Worm (Caenorhabditis elegans): ENCODE results near the gene cec-3.

cec-3 gene

ce11 chrII:7827883-7828282 is 29.5 kb downstream of the cec-3 start:
- TF ChIP-seq mls-2 (tag; optimal IDR thresholded peaks at IDR 0.05) (no peak), cnd-1 (tag; optimal IDR thresholded peaks at IDR 0.05) (no peak), zip-8 (tag; optimal IDR thresholded peaks at IDR 0.05) (peak; percentile 87)

- TF ChIP-seq elt-1 (tag; optimal IDR thresholded peaks at IDR 0.05; ENCODE audit: borderline replicate concordance, insufficient read depth) (no peak), bed-3 (GFP tag; optimal IDR thresholded peaks at IDR 0.05) (no peak), unc-62 (GFP tag; optimal IDR thresholded peaks at IDR 0.05) (no peak), mep-1 (tag; optimal IDR thresholded peaks at IDR 0.05) (no peak), tbx-8 (GFP tag; optimal IDR thresholded peaks at IDR 0.05) (no peak), lin-13 (tag; optimal IDR thresholded peaks at IDR 0.05) (no peak), lsy-2 (tag; optimal IDR thresholded peaks at IDR 0.05) (no peak), ceh-39 (tag; optimal IDR thresholded peaks at IDR 0.05) (no peak), ceh-43 (GFP tag; optimal IDR thresholded peaks at IDR 0.05) (no peak), mab-5 (tag; optimal IDR thresholded peaks at IDR 0.05) (no peak), nhr-237 (tag; optimal IDR thresholded peaks at IDR 0.05) (no peak), unc-39 (tag; optimal IDR thresholded peaks at IDR 0.05) (no peak), cnd-1 (tag; optimal IDR thresholded peaks at IDR 0.05) (no peak), nhr-76 (tag; optimal IDR thresholded peaks at IDR 0.05) (no peak), sptf-1 (tag; optimal IDR thresholded peaks at IDR 0.05) (no peak)
These were observed 32.3 kb downstream of the cec-3 start, which contains the start of gene srw-62 for ce11 chrII:7825107-7825506. Gene srw-62, plus strand, starts transcription at chrII:7825407.

- TF ChIP-seq snpc-4 (tag; optimal IDR thresholded peaks at IDR 0.05) (no peak), pha-4 (tag; optimal IDR thresholded peaks at IDR 0.05) (no peak), nhr-76 (tag; optimal IDR thresholded peaks at IDR 0.05) (no peak), lin-32 (GFP tag; optimal IDR thresholded peaks at IDR 0.05) (no peak), mab-5 (tag; optimal IDR thresholded peaks at IDR 0.05) (no peak), nhr-28 (tag; optimal IDR thresholded peaks at IDR 0.05) (no peak), elt-3 (tag; optimal IDR thresholded peaks at IDR 0.05) (no peak), sptf-1 (tag; optimal IDR thresholded peaks at IDR 0.05) (no peak), tbx-8 (GFP tag; optimal IDR thresholded peaks at IDR 0.05) (no peak), ceh-39 (tag; optimal IDR thresholded peaks at IDR 0.05) (no peak), lin-13 (tag; optimal IDR thresholded peaks at IDR 0.05) (no peak), sem-2 (GFP tag; optimal IDR thresholded peaks at IDR 0.05) (no peak), mls-2 (tag; optimal IDR thresholded peaks at IDR 0.05) (no peak), elt-1 (tag; optimal IDR thresholded peaks at IDR 0.05; ENCODE audit: borderline replicate concordance, insufficient read depth) (no peak), unc-39 (tag; optimal IDR thresholded peaks at IDR 0.05) (no peak)
These were observed 34.9 kb downstream of the cec-3 start, which contains the start of gene irld-47 for ce11 chrII:7822454-7822853. Gene irld-47, minus strand, starts transcription at chrII:7822554.

DNA sequence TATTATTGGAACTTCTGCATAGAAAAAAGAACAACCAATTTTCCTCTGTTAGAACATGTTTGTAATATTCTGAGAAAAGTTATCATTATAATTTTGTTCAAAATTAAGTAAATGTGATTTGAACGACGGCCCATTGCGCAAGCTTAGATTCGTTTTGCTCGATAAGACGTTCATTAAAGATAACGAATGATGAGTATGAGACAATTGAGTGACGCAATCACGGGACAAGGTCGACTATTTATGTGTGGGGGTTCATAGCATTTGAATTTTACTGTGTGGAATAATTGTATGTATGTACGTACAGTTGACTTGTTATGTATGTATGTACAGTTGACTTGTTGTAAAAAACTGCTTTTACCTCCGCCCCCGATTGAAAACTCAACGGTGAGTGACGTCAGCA is 38.0 kb downstream of the cec-3 start:
- TF ChIP-seq elt-3 (tag; optimal IDR thresholded peaks at IDR 0.05), result no peak
- TF ChIP-seq ztf-11 (tag; optimal IDR thresholded peaks at IDR 0.05), result no peak
- no peak for TF ChIP-seq drap-1 (GFP tag; optimal IDR thresholded peaks at IDR 0.05)
- TF ChIP-seq snpc-4 (tag; optimal IDR thresholded peaks at IDR 0.05), result no peak
- TF ChIP-seq nhr-2 (tag; optimal IDR thresholded peaks at IDR 0.05), result peak; percentile 39
- no peak for TF ChIP-seq nhr-28 (tag; optimal IDR thresholded peaks at IDR 0.05)
- TF ChIP-seq ceh-39 (tag; optimal IDR thresholded peaks at IDR 0.05), result no peak
- peak; percentile 82 for TF ChIP-seq zip-8 (tag; optimal IDR thresholded peaks at IDR 0.05)
- no peak for TF ChIP-seq blmp-1 (tag; optimal IDR thresholded peaks at IDR 0.05)
- TF ChIP-seq hlh-1 (tag; optimal IDR thresholded peaks at IDR 0.05), result no peak
- TF ChIP-seq tbx-8 (GFP tag; optimal IDR thresholded peaks at IDR 0.05), result no peak
- TF ChIP-seq flh-1 (GFP tag; optimal IDR thresholded peaks at IDR 0.05), result no peak
- TF ChIP-seq mab-5 (tag; optimal IDR thresholded peaks at IDR 0.05), result no peak
- no peak for TF ChIP-seq unc-39 (tag; optimal IDR thresholded peaks at IDR 0.05)
- TF ChIP-seq bed-3 (GFP tag; optimal IDR thresholded peaks at IDR 0.05), result no peak
- no peak for TF ChIP-seq mls-2 (tag; optimal IDR thresholded peaks at IDR 0.05)
- TF ChIP-seq nhr-12 (tag; optimal IDR thresholded peaks at IDR 0.05), result no peak
- TF ChIP-seq mep-1 (tag; optimal IDR thresholded peaks at IDR 0.05), result no peak
- peak; percentile 40 for TF ChIP-seq unc-62 (GFP tag; optimal IDR thresholded peaks at IDR 0.05)
- TF ChIP-seq ceh-83 (GFP tag; optimal IDR thresholded peaks at IDR 0.05), result no peak
- TF ChIP-seq lsy-2 (tag; optimal IDR thresholded peaks at IDR 0.05), result no peak
- peak; percentile 79 for TF ChIP-seq elt-1 (tag; optimal IDR thresholded peaks at IDR 0.05; ENCODE audit: borderline replicate concordance, insufficient read depth)
- no peak for TF ChIP-seq M03D4.4 (tag; optimal IDR thresholded peaks at IDR 0.05)
- TF ChIP-seq pha-4 (tag; optimal IDR thresholded peaks at IDR 0.05), result no peak
- no peak for TF ChIP-seq unc-120 (tag; optimal IDR thresholded peaks at IDR 0.05; ENCODE audit: poor library complexity, severe bottlenecking)
- no peak for TF ChIP-seq cnd-1 (tag; optimal IDR thresholded peaks at IDR 0.05)
- no peak for TF ChIP-seq nhr-237 (tag; optimal IDR thresholded peaks at IDR 0.05)
- no peak for TF ChIP-seq lin-32 (GFP tag; optimal IDR thresholded peaks at IDR 0.05)
- no peak for TF ChIP-seq ham-2 (GFP tag; optimal IDR thresholded peaks at IDR 0.05)
- no peak for TF ChIP-seq sem-2 (GFP tag; optimal IDR thresholded peaks at IDR 0.05)
- no peak for TF ChIP-seq nhr-76 (tag; optimal IDR thresholded peaks at IDR 0.05)

Data from whole organism, mixed stage, embryonic.